Fruit fly (Drosophila melanogaster) whole organism, embryonic: Measurements from ENCODE around the gene CG2540.

ENCODE experiments used
- Blimp-1 ChIP-seq: fragments of 200-800 bp; sonication (Bioruptor generic); optimal IDR thresholded peaks from 3 replicates; lab custom pipeline; 2018; ENCODE audit warnings: missing biosample characterization, missing genetic modification characterization, mild to moderate bottlenecking, moderate library complexity, missing genetic modification reagents
- CG12769 ChIP-seq: fragments of 200-800 bp; sonication (Bioruptor generic); optimal IDR thresholded peaks from 2 replicates; lab custom pipeline; 2019; ENCODE audit warnings: missing biosample characterization, mild to moderate bottlenecking, missing genetic modification characterization, moderate library complexity
- CG13424 ChIP-seq: fragments of 200-800 bp; sonication (Bioruptor generic); optimal IDR thresholded peaks from 2 replicates; lab custom pipeline; 2019; ENCODE audit warnings: missing biosample characterization, mild to moderate bottlenecking, missing genetic modification characterization, moderate library complexity
- CG1603 ChIP-seq: fragments of 200-800 bp; sonication (Bioruptor generic); optimal IDR thresholded peaks from 2 replicates; lab custom pipeline; 2019; ENCODE audit warnings: missing biosample characterization, mild to moderate bottlenecking, missing genetic modification characterization, moderate library complexity
- CG17186 ChIP-seq: fragments of 200-800 bp; sonication (Bioruptor generic); optimal IDR thresholded peaks from 3 replicates; lab custom pipeline; 2017; ENCODE audit warnings: missing biosample characterization, missing genetic modification reagents, missing genetic modification characterization
- CG30403 ChIP-seq: fragments of 200-800 bp; sonication (Bioruptor generic); optimal IDR thresholded peaks from 3 replicates; lab custom pipeline; 2016; ENCODE audit warnings: missing biosample characterization, missing genetic modification characterization
- CG33213 ChIP-seq: fragments of 200-800 bp; sonication (Bioruptor generic); optimal IDR thresholded peaks from 3 replicates; lab custom pipeline; 2016; ENCODE audit warnings: missing biosample characterization, missing genetic modification characterization
- CG4328 ChIP-seq: fragments of 200-800 bp; sonication (Bioruptor generic); optimal IDR thresholded peaks from 3 replicates; lab custom pipeline; 2017; ENCODE audit warnings: missing biosample characterization, missing genetic modification reagents, missing genetic modification characterization
- CG4424 ChIP-seq: fragments of 200-800 bp; sonication (Bioruptor generic); optimal IDR thresholded peaks from 3 replicates; lab custom pipeline; 2016; ENCODE audit warnings: missing biosample characterization, missing genetic modification characterization
- CG4730 ChIP-seq: fragments of 200-800 bp; sonication (Bioruptor generic); IDR thresholded peaks from 2 replicates; pipeline ENCODE4 v1.3.6; 2022; ENCODE audit warnings: missing biosample characterization, missing genetic modification characterization
- CG5180 ChIP-seq: fragments of 200-800 bp; sonication (Bioruptor generic); optimal IDR thresholded peaks from 3 replicates; lab custom pipeline; 2017; ENCODE audit warnings: missing biosample characterization, missing genetic modification characterization, mild to moderate bottlenecking, moderate library complexity, missing genetic modification reagents
- CG6254 ChIP-seq: fragments of 200-800 bp; sonication (Bioruptor generic); optimal IDR thresholded peaks from 3 replicates; lab custom pipeline; 2017; ENCODE audit warnings: mild to moderate bottlenecking, missing biosample characterization, missing genetic modification reagents, missing genetic modification characterization
- CG6654 ChIP-seq: fragments of 200-800 bp; sonication (Bioruptor generic); optimal IDR thresholded peaks from 2 replicates; lab custom pipeline; 2017; ENCODE audit warnings: missing biosample characterization, mild to moderate bottlenecking, missing genetic modification characterization
- CG6689 ChIP-seq: fragments of 200-800 bp; sonication (Bioruptor generic); IDR thresholded peaks from 2 replicates; pipeline ENCODE4 v1.3.6; 2022; ENCODE audit warnings: missing biosample characterization, missing genetic modification characterization
- CG7271 ChIP-seq: fragments of 200-800 bp; sonication (Bioruptor generic); optimal IDR thresholded peaks from 2 replicates; lab custom pipeline; 2018; ENCODE audit warnings: missing biosample characterization, mild to moderate bottlenecking, missing genetic modification characterization, moderate library complexity
- CG7987 ChIP-seq: fragments of 200-800 bp; sonication (Bioruptor generic); optimal IDR thresholded peaks from 2 replicates; lab custom pipeline; 2018; ENCODE audit warnings: missing biosample characterization, mild to moderate bottlenecking, missing genetic modification characterization, moderate library complexity
- CG8388 ChIP-seq: fragments of 200-800 bp; sonication (Bioruptor generic); optimal IDR thresholded peaks from 2 replicates; lab custom pipeline; 2019; ENCODE audit warnings: missing biosample characterization, mild to moderate bottlenecking, missing genetic modification characterization, moderate library complexity
- CG9727 ChIP-seq: fragments of 200-800 bp; sonication (Bioruptor generic); optimal IDR thresholded peaks from 3 replicates; lab custom pipeline; 2017; ENCODE audit warnings: missing biosample characterization, mild to moderate bottlenecking, missing genetic modification characterization
- Chrac-16 ChIP-seq: fragments of 200-800 bp; sonication (Bioruptor generic); optimal IDR thresholded peaks from 3 replicates; lab custom pipeline; 2016; ENCODE audit warnings: missing biosample characterization, missing genetic modification characterization
- Dad ChIP-seq: fragments of 200-800 bp; sonication (Bioruptor generic); optimal IDR thresholded peaks from 3 replicates; lab custom pipeline; 2016; ENCODE audit warnings: missing biosample characterization, missing genetic modification characterization
- Elba2 ChIP-seq: fragments of 200-800 bp; sonication (Bioruptor generic); optimal IDR thresholded peaks from 3 replicates; lab custom pipeline; 2016; ENCODE audit warnings: missing biosample characterization, missing genetic modification characterization
- Hr3 ChIP-seq: fragments of 200-800 bp; sonication (Bioruptor generic); optimal IDR thresholded peaks from 3 replicates; lab custom pipeline; 2016; ENCODE audit warnings: missing biosample characterization, missing genetic modification characterization
- Hr39 ChIP-seq: fragments of >200 bp; optimal IDR thresholded peaks from 2 replicates; lab custom pipeline; 2017
- Hr51 ChIP-seq, 2 experiments: fragments of 200-800 bp; sonication (Bioruptor generic); optimal IDR thresholded peaks; 2 replicates in 1 of 2; 3 replicates in 1 of 2; lab custom pipeline; 2016 to 2018; ENCODE audit warnings: missing biosample characterization in 2 of 2, missing genetic modification characterization in 2 of 2, mild to moderate bottlenecking in 1 of 2, moderate library complexity in 1 of 2
- MBD-R2 ChIP-seq: fragments of 200-800 bp; sonication (Bioruptor generic); IDR thresholded peaks from 2 replicates; pipeline ENCODE4 v1.3.6; 2022; ENCODE audit warnings: missing biosample characterization, missing genetic modification characterization
- MESR4 ChIP-seq: fragments of 200-800 bp; sonication (Bioruptor generic); optimal IDR thresholded peaks from 2 replicates; lab custom pipeline; 2018; ENCODE audit warnings: missing biosample characterization, mild to moderate bottlenecking, missing genetic modification characterization, moderate library complexity
- Scr ChIP-seq: fragments of 200-800 bp; sonication (Bioruptor generic); IDR thresholded peaks from 2 replicates; pipeline ENCODE4 v1.3.6; 2022; ENCODE audit warnings: missing biosample characterization, missing genetic modification characterization; ENCODE audit not compliant: partially characterized antibody
- Sin3A ChIP-seq: fragments of >200 bp; optimal IDR thresholded peaks from 2 replicates; lab custom pipeline; 2018
- Sry-β ChIP-seq: fragments of 200-800 bp; sonication (Bioruptor generic); optimal IDR thresholded peaks from 2 replicates; lab custom pipeline; 2018; ENCODE audit warnings: missing biosample characterization, mild to moderate bottlenecking, missing genetic modification characterization, moderate library complexity
- bcd ChIP-seq: fragments of 200-800 bp; sonication (Bioruptor generic); optimal IDR thresholded peaks from 2 replicates; lab custom pipeline; 2017; ENCODE audit warnings: missing biosample characterization, mild to moderate bottlenecking, missing genetic modification characterization
- btn ChIP-seq: fragments of 200-800 bp; sonication (Bioruptor generic); optimal IDR thresholded peaks from 2 replicates; lab custom pipeline; 2016; ENCODE audit warnings: missing biosample characterization, missing genetic modification characterization
- cad ChIP-seq: fragments of >200 bp; optimal IDR thresholded peaks from 2 replicates; lab custom pipeline; 2017; ENCODE audit warnings: missing biosample characterization, missing genetic modification characterization
- corto ChIP-seq: fragments of 200-800 bp; sonication (Bioruptor generic); optimal IDR thresholded peaks from 2 replicates; lab custom pipeline; 2016; ENCODE audit warnings: missing biosample characterization, mild to moderate bottlenecking, missing genetic modification characterization, moderate library complexity
- crc ChIP-seq: fragments of 200-800 bp; sonication (Bioruptor generic); optimal IDR thresholded peaks from 2 replicates; lab custom pipeline; 2016; ENCODE audit warnings: missing biosample characterization, missing genetic modification characterization
- cwo ChIP-seq: fragments of 200-800 bp; sonication (Bioruptor generic); optimal IDR thresholded peaks from 3 replicates; lab custom pipeline; 2017; ENCODE audit warnings: missing biosample characterization, missing genetic modification characterization, mild to moderate bottlenecking, moderate library complexity, missing genetic modification reagents
- dmrt99B ChIP-seq: fragments of 200-800 bp; sonication (Bioruptor generic); optimal IDR thresholded peaks from 2 replicates; lab custom pipeline; 2018; ENCODE audit warnings: missing biosample characterization, mild to moderate bottlenecking, missing genetic modification characterization, moderate library complexity
- ewg ChIP-seq: fragments of 200-800 bp; sonication (Bioruptor generic); optimal IDR thresholded peaks from 3 replicates; lab custom pipeline; 2017; ENCODE audit warnings: mild to moderate bottlenecking, missing biosample characterization, missing genetic modification reagents, missing genetic modification characterization
- ftz-f1 ChIP-seq: fragments of 200-800 bp; sonication (Bioruptor generic); optimal IDR thresholded peaks from 2 replicates; lab custom pipeline; 2016; ENCODE audit warnings: missing biosample characterization, missing genetic modification characterization
- ham ChIP-seq: fragments of 200-800 bp; sonication (Bioruptor generic); IDR thresholded peaks from 2 replicates; pipeline ENCODE4 v1.3.6; 2022; ENCODE audit warnings: missing biosample characterization, missing genetic modification characterization
- hkb ChIP-seq, 2 experiments: fragments of 200-800 bp in 1 of 2; fragments of >200 bp in 1 of 2; sonication (Bioruptor generic) in 1 of 2; IDR thresholded peaks in 1 of 2; optimal IDR thresholded peaks in 1 of 2; 2 replicates each; pipeline versions ENCODE4 v1.3.6 to Lab custom; 2017 to 2022; ENCODE audit warnings: missing biosample characterization in 1 of 2, missing genetic modification characterization in 1 of 2
- inv ChIP-seq: fragments of 200-800 bp; sonication (Bioruptor generic); IDR thresholded peaks from 2 replicates; pipeline ENCODE4 v1.3.6; 2022; ENCODE audit warnings: missing biosample characterization, missing genetic modification characterization; ENCODE audit not compliant: partially characterized antibody
- jing ChIP-seq: fragments of 200-800 bp; sonication (Bioruptor generic); optimal IDR thresholded peaks from 2 replicates; lab custom pipeline; 2018; ENCODE audit warnings: missing biosample characterization, mild to moderate bottlenecking, missing genetic modification characterization
- klu ChIP-seq: fragments of 200-800 bp; sonication (Bioruptor generic); IDR thresholded peaks from 2 replicates; pipeline ENCODE4 v1.3.6; 2022; ENCODE audit warnings: missing biosample characterization, missing genetic modification characterization
- kni ChIP-seq: fragments of 200-800 bp; sonication (Bioruptor generic); optimal IDR thresholded peaks from 3 replicates; lab custom pipeline; 2017; ENCODE audit warnings: mild to moderate bottlenecking, missing biosample characterization, missing genetic modification reagents, missing genetic modification characterization
- p53 ChIP-seq: fragments of 200-800 bp; sonication (Bioruptor generic); optimal IDR thresholded peaks from 2 replicates; lab custom pipeline; 2016; ENCODE audit warnings: missing biosample characterization, missing genetic modification characterization
- pb ChIP-seq: fragments of 200-800 bp; sonication (Bioruptor generic); optimal IDR thresholded peaks from 3 replicates; lab custom pipeline; 2016; ENCODE audit warnings: missing biosample characterization, missing genetic modification characterization
- peb ChIP-seq: fragments of 200-800 bp; sonication (Bioruptor generic); IDR thresholded peaks from 2 replicates; pipeline ENCODE4 v1.3.6; 2022; ENCODE audit warnings: missing biosample characterization, missing genetic modification characterization
- zfh1 ChIP-seq: fragments of 200-800 bp; sonication (Bioruptor generic); IDR thresholded peaks from 3 replicates; pipeline ENCODE4 v1.3.6; 2022; ENCODE audit warnings: missing biosample characterization, missing genetic modification characterization

CG2540 gene

dm6 chrX:12591223-12592120 is 38.2 kb upstream of the CG2540 start (continued):
- TF ChIP-seq kni (GFP tag; lab: Kevin White, UChicago) (peak; percentile 56), crc (no peak), Elba2 (GFP tag; lab: Kevin White, UChicago) (no peak), dmrt99B (peak; percentile 67), bcd (GFP tag; lab: Kevin White, UChicago) (peak; percentile 32), ham (GFP tag; lab: Robert Waterston, UW) (no peak), CG13424 (tag; lab: Kevin White, UChicago) (peak; percentile 54), CG7987 (no peak), CG9727 (peak; percentile 63), klu (no peak), CG5180 (peak; percentile 56), CG4424 (GFP tag; lab: Kevin White, UChicago) (peak; percentile 38), Hr39 (no peak), Scr (GFP tag; lab: Robert Waterston, UW) (no peak), inv (GFP tag; lab: Robert Waterston, UW) (0 out of 2 replicates have a peak, but pooled peaks have one; percentile 21), Sin3A (lab: Kevin White, UChicago) (no peak), CG6254 (peak; percentile 4), p53 (GFP tag; lab: Kevin White, UChicago) (peak; percentile 53), CG8388 (peak; percentile 39), jing (GFP tag; lab: Kevin White, UChicago) (no peak), MESR4 (GFP tag; lab: Kevin White, UChicago) (peak; percentile 64), CG33213 (GFP tag; lab: Kevin White, UChicago) (no peak), CG12769 (peak; percentile 62), CG30403 (GFP tag; lab: Kevin White, UChicago) (peak; percentile 70), Chrac-16 (GFP tag; lab: Kevin White, UChicago) (peak; percentile 58), CG4730 (GFP tag; lab: Robert Waterston, UW) (no peak), CG7271 (tag; lab: Kevin White, UChicago) (no peak), CG1603 (tag; lab: Kevin White, UChicago) (peak; percentile 46), Dad (GFP tag; lab: Kevin White, UChicago) (no peak), pb (peak; percentile 48), MBD-R2 (GFP tag; lab: Robert Waterston, UW) (no peak; the same call in 1 of the 2 replicates), cad (no peak), CG6654 (GFP tag; lab: Kevin White, UChicago) (peak; percentile 32), btn (GFP tag; lab: Kevin White, UChicago) (peak; percentile 40), Sry-β (GFP tag; lab: Kevin White, UChicago) (peak; percentile 2), CG4328 (peak; percentile 45), Hr3 (GFP tag; lab: Kevin White, UChicago) (peak; percentile 22), corto (GFP tag; lab: Kevin White, UChicago) (no peak), Blimp-1 (GFP tag; lab: Kevin White, UChicago) (peak; percentile 33), CG17186 (GFP tag; lab: Kevin White, UChicago) (no peak), ftz-f1 (GFP tag; lab: Kevin White, UChicago) (no peak), Hr51 (GFP tag; optimal IDR thresholded peaks at IDR 0.05; lab: Kevin White, UChicago) (peak; percentile 13 to 64), ewg (GFP tag; lab: Kevin White, UChicago) (peak; percentile 8), peb (no peak), cwo (GFP tag; lab: Kevin White, UChicago) (peak; percentile 53), zfh1 (GFP tag; lab: Robert Waterston, UW) (no peak), hkb (optimal IDR thresholded peaks at IDR 0.05; lab: Kevin White, UChicago) (no peak), hkb (GFP tag; IDR thresholded peaks at IDR 0.05; lab: Robert Waterston, UW) (no peak), CG6689 (GFP tag; lab: Robert Waterston, UW) (no peak)
